Worm (Caenorhabditis elegans): ENCODE data around the gene flp-4.

- TF ChIP-seq nhr-237 (tag; optimal IDR thresholded peaks at IDR 0.05) (no peak), elt-3 (tag; optimal IDR thresholded peaks at IDR 0.05) (no peak), skn-1 (tag; optimal IDR thresholded peaks at IDR 0.05) (no peak), R02D3.7 (tag; optimal IDR thresholded peaks at IDR 0.05) (no peak), zag-1 (tag; optimal IDR thresholded peaks at IDR 0.05) (no peak), ztf-11 (tag; optimal IDR thresholded peaks at IDR 0.05) (no peak), ceh-82 (tag; optimal IDR thresholded peaks at IDR 0.05) (no peak), unc-62 (GFP tag; optimal IDR thresholded peaks at IDR 0.05) (no peak), fos-1 (tag; optimal IDR thresholded peaks at IDR 0.05) (no peak), ztf-1 (GFP tag; conservative IDR thresholded peaks at IDR 0.05) (no peak), unc-39 (tag; optimal IDR thresholded peaks at IDR 0.05) (no peak), snpc-4 (tag; optimal IDR thresholded peaks at IDR 0.05) (no peak), nhr-10 (tag; optimal IDR thresholded peaks at IDR 0.05) (no peak), nhr-23 (tag; optimal IDR thresholded peaks at IDR 0.05) (no peak)
Observed at ce11 chrII:10060508-10060907, 11.8 kb downstream of the flp-4 start, which contains the start of gene stg-1.

Data from whole organism, L2 larva.